Fruit fly (Drosophila melanogaster) whole organism, embryonic: ENCODE measurements around the gene cd.
A peak's percentile ranks its signal among the peaks of the same experiment; 100 is the strongest.

Experiments used
- CG10462 ChIP-seq: fragments of 200-800 bp; sonication (Bioruptor generic); optimal IDR thresholded peaks from 2 replicates; lab custom pipeline; 2016; ENCODE audit warnings: missing biosample characterization, missing genetic modification characterization
- CG10565 ChIP-seq: fragments of 200-800 bp; sonication (Bioruptor generic); optimal IDR thresholded peaks from 3 replicates; lab custom pipeline; 2016; ENCODE audit warnings: missing biosample characterization, mild to moderate bottlenecking, missing genetic modification characterization
- CG11560 ChIP-seq: fragments of 200-800 bp; sonication (Bioruptor generic); IDR thresholded peaks from 3 replicates; pipeline ENCODE4 v1.3.6; 2022; ENCODE audit warnings: missing biosample characterization, missing genetic modification characterization
- CG11696 ChIP-seq: fragments of 200-800 bp; sonication (Bioruptor generic); IDR thresholded peaks from 2 replicates; pipeline ENCODE4 v1.3.6; 2022; ENCODE audit warnings: missing biosample characterization, missing genetic modification characterization
- CG12942 ChIP-seq: fragments of 200-800 bp; sonication (Bioruptor generic); optimal IDR thresholded peaks from 3 replicates; lab custom pipeline; 2016; ENCODE audit warnings: missing biosample characterization, missing genetic modification characterization
- CG14441 ChIP-seq: fragments of 200-800 bp; sonication (Bioruptor generic); IDR thresholded peaks from 2 replicates; pipeline ENCODE4 v1.3.6; 2022; ENCODE audit warnings: missing biosample characterization, missing genetic modification characterization
- CG15073 ChIP-seq: fragments of 200-800 bp; sonication (Bioruptor generic); optimal IDR thresholded peaks from 2 replicates; lab custom pipeline; 2016; ENCODE audit warnings: missing biosample characterization, missing genetic modification characterization
- CG15696 ChIP-seq: fragments of 200-800 bp; sonication (Bioruptor generic); optimal IDR thresholded peaks from 2 replicates; lab custom pipeline; 2019; ENCODE audit warnings: missing biosample characterization, mild to moderate bottlenecking, missing genetic modification characterization, moderate library complexity
- CG16779 ChIP-seq: fragments of 200-800 bp; sonication (Bioruptor generic); IDR thresholded peaks from 2 replicates; pipeline ENCODE4 v1.3.6; 2022; ENCODE audit warnings: missing biosample characterization, missing genetic modification characterization
- CG17612 ChIP-seq: fragments of 200-800 bp; sonication (Bioruptor generic); IDR thresholded peaks from 2 replicates; pipeline ENCODE4 v1.3.6; 2022; ENCODE audit warnings: missing biosample characterization, missing genetic modification characterization
- CG32767 ChIP-seq: fragments of 200-800 bp; sonication (Bioruptor generic); IDR thresholded peaks from 2 replicates; pipeline ENCODE4 v1.3.6; 2022; ENCODE audit warnings: missing biosample characterization, missing genetic modification characterization
- CG33213 ChIP-seq: fragments of 200-800 bp; sonication (Bioruptor generic); optimal IDR thresholded peaks from 3 replicates; lab custom pipeline; 2016; ENCODE audit warnings: missing biosample characterization, missing genetic modification characterization
- CG43689 ChIP-seq: fragments of 200-800 bp; sonication (Bioruptor generic); IDR thresholded peaks from 2 replicates; pipeline ENCODE4 v1.3.6; 2022; ENCODE audit warnings: missing biosample characterization, missing genetic modification characterization
- CG6272 ChIP-seq: fragments of 200-800 bp; sonication (Bioruptor generic); IDR thresholded peaks from 2 replicates; pipeline ENCODE4 v1.3.6; 2022; ENCODE audit warnings: missing biosample characterization, missing genetic modification characterization
- CG6854 ChIP-seq: fragments of 200-800 bp; sonication (Bioruptor generic); optimal IDR thresholded peaks from 3 replicates; lab custom pipeline; 2017; ENCODE audit warnings: missing biosample characterization, mild to moderate bottlenecking, missing genetic modification characterization
- CkIIα-i1 ChIP-seq: fragments of 200-800 bp; sonication (Bioruptor generic); IDR thresholded peaks from 2 replicates; pipeline ENCODE4 v1.3.6; 2022; ENCODE audit warnings: missing biosample characterization, missing genetic modification characterization
- E2f1 ChIP-seq: fragments of 200-800 bp; sonication (Bioruptor generic); IDR thresholded peaks from 2 replicates; pipeline ENCODE4 v1.3.6; 2022; ENCODE audit warnings: missing biosample characterization, missing genetic modification characterization
- Ets65A ChIP-seq: fragments of 200-800 bp; sonication (Bioruptor generic); peaks from one replicate; lab custom pipeline; 2016; ENCODE audit warnings: missing biosample characterization, missing genetic modification characterization
- HHEX ChIP-seq: fragments of 200-800 bp; sonication (Bioruptor generic); optimal IDR thresholded peaks from 3 replicates; lab custom pipeline; 2017; ENCODE audit warnings: missing biosample characterization, mild to moderate bottlenecking, missing genetic modification characterization, missing genetic modification reagents
- Hey ChIP-seq: fragments of 200-800 bp; sonication (Bioruptor generic); optimal IDR thresholded peaks from 3 replicates; lab custom pipeline; 2018; ENCODE audit warnings: missing biosample characterization, mild to moderate bottlenecking, missing genetic modification characterization
- Hmr ChIP-seq: fragments of 200-800 bp; sonication (Bioruptor generic); optimal IDR thresholded peaks from 3 replicates; lab custom pipeline; 2017; ENCODE audit warnings: mild to moderate bottlenecking, missing biosample characterization, missing genetic modification reagents, missing genetic modification characterization
- Hr51 ChIP-seq, 2 experiments: fragments of 200-800 bp; sonication (Bioruptor generic); optimal IDR thresholded peaks; 2 replicates in 1 of 2; 3 replicates in 1 of 2; lab custom pipeline; 2016 to 2018; ENCODE audit warnings: missing biosample characterization in 2 of 2, missing genetic modification characterization in 2 of 2, mild to moderate bottlenecking in 1 of 2, moderate library complexity in 1 of 2
- Kr ChIP-seq: fragments of 200-800 bp; sonication (Bioruptor generic); optimal IDR thresholded peaks from 2 replicates; lab custom pipeline; 2017; ENCODE audit warnings: missing biosample characterization, mild to moderate bottlenecking, missing genetic modification characterization
- Med ChIP-seq: fragments of 200-800 bp; sonication (Bioruptor generic); peaks from one replicate; lab custom pipeline; 2016; ENCODE audit warnings: missing biosample characterization, missing genetic modification characterization, mild to moderate bottlenecking, inconsistent platforms, moderate library complexity
- NfI ChIP-seq: fragments of 200-800 bp; sonication (Bioruptor generic); optimal IDR thresholded peaks from 3 replicates; lab custom pipeline; 2018; ENCODE audit warnings: missing biosample characterization, mild to moderate bottlenecking, missing genetic modification characterization, moderate library complexity
- Scr ChIP-seq: fragments of 200-800 bp; sonication (Bioruptor generic); IDR thresholded peaks from 2 replicates; pipeline ENCODE4 v1.3.6; 2022; ENCODE audit warnings: missing biosample characterization, missing genetic modification characterization; ENCODE audit not compliant: partially characterized antibody
- Sry-β ChIP-seq: fragments of 200-800 bp; sonication (Bioruptor generic); optimal IDR thresholded peaks from 2 replicates; lab custom pipeline; 2018; ENCODE audit warnings: missing biosample characterization, mild to moderate bottlenecking, missing genetic modification characterization, moderate library complexity
- abd-A ChIP-seq: fragments of 200-800 bp; sonication (Bioruptor generic); optimal IDR thresholded peaks from 3 replicates; lab custom pipeline; 2019; ENCODE audit warnings: missing biosample characterization, mild to moderate bottlenecking, missing genetic modification characterization, moderate library complexity
- br ChIP-seq: fragments of >200 bp; optimal IDR thresholded peaks from 2 replicates; lab custom pipeline; 2017
- dysf ChIP-seq: fragments of 200-800 bp; sonication (Bioruptor generic); IDR thresholded peaks from 3 replicates; pipeline ENCODE4 v1.3.6; 2022; ENCODE audit warnings: missing biosample characterization, missing genetic modification characterization
- eve ChIP-seq, 2 experiments: fragments of >200 bp; optimal IDR thresholded peaks; 2 replicates each; lab custom pipeline; 2017; ENCODE audit warnings: missing biosample characterization in 2 of 2, missing genetic modification characterization in 2 of 2
- grn ChIP-seq: fragments of 200-800 bp; sonication (Bioruptor generic); optimal IDR thresholded peaks from 3 replicates; lab custom pipeline; 2017; ENCODE audit warnings: missing biosample characterization, missing genetic modification characterization
- gsb-n ChIP-seq: fragments of 200-800 bp; sonication (Bioruptor generic); optimal IDR thresholded peaks from 3 replicates; lab custom pipeline; 2018; ENCODE audit warnings: missing biosample characterization, mild to moderate bottlenecking, missing genetic modification characterization
- kni ChIP-seq: fragments of 200-800 bp; sonication (Bioruptor generic); optimal IDR thresholded peaks from 3 replicates; lab custom pipeline; 2017; ENCODE audit warnings: mild to moderate bottlenecking, missing biosample characterization, missing genetic modification reagents, missing genetic modification characterization
- nau ChIP-seq: fragments of 200-800 bp; sonication (Bioruptor generic); optimal IDR thresholded peaks from 3 replicates; lab custom pipeline; 2017; ENCODE audit warnings: missing biosample characterization, mild to moderate bottlenecking, missing genetic modification characterization, missing genetic modification reagents
- nerfin-1 ChIP-seq: fragments of 200-800 bp; sonication (Bioruptor generic); optimal IDR thresholded peaks from 3 replicates; lab custom pipeline; 2019; ENCODE audit warnings: missing biosample characterization, mild to moderate bottlenecking, missing genetic modification characterization, moderate library complexity
- nmo ChIP-seq: fragments of 200-800 bp; sonication (Bioruptor generic); optimal IDR thresholded peaks from 2 replicates; lab custom pipeline; 2018; ENCODE audit warnings: missing biosample characterization, mild to moderate bottlenecking, missing genetic modification characterization, moderate library complexity
- nom ChIP-seq: fragments of 200-800 bp; sonication (Bioruptor generic); optimal IDR thresholded peaks from 2 replicates; lab custom pipeline; 2017; ENCODE audit warnings: missing biosample characterization, missing genetic modification characterization, mild to moderate bottlenecking, moderate library complexity, missing genetic modification reagents
- oc ChIP-seq: fragments of 200-800 bp; sonication (Bioruptor generic); optimal IDR thresholded peaks from 2 replicates; lab custom pipeline; 2018; ENCODE audit warnings: missing biosample characterization, mild to moderate bottlenecking, missing genetic modification characterization, moderate library complexity
- pita ChIP-seq: fragments of 200-800 bp; sonication (Bioruptor generic); optimal IDR thresholded peaks from 2 replicates; lab custom pipeline; 2017; ENCODE audit warnings: missing biosample characterization, mild to moderate bottlenecking, missing genetic modification characterization
- pros ChIP-seq: fragments of 200-800 bp; sonication (Bioruptor generic); optimal IDR thresholded peaks from 3 replicates; lab custom pipeline; 2019; ENCODE audit warnings: missing biosample characterization, mild to moderate bottlenecking, missing genetic modification characterization, moderate library complexity
- sd ChIP-seq: fragments of 200-800 bp; sonication (Bioruptor generic); optimal IDR thresholded peaks from 3 replicates; lab custom pipeline; 2018; ENCODE audit warnings: missing biosample characterization, mild to moderate bottlenecking, missing genetic modification characterization, moderate library complexity
- sens ChIP-seq: fragments of 200-800 bp; sonication (Bioruptor generic); peaks from one replicate; lab custom pipeline; 2016; ENCODE audit warnings: missing biosample characterization, missing genetic modification characterization
- seq ChIP-seq: fragments of 200-800 bp; sonication (Bioruptor generic); IDR thresholded peaks from 2 replicates; pipeline ENCODE4 v1.3.6; 2022; ENCODE audit warnings: missing biosample characterization, missing genetic modification characterization
- shn ChIP-seq: fragments of 200-800 bp; sonication (Bioruptor generic); optimal IDR thresholded peaks from 3 replicates; lab custom pipeline; 2016; ENCODE audit warnings: missing biosample characterization, missing genetic modification characterization
- tap ChIP-seq: fragments of 200-800 bp; optimal IDR thresholded peaks from 3 replicates; lab custom pipeline; 2019; ENCODE audit warnings: missing biosample characterization, mild to moderate bottlenecking, missing genetic modification characterization, moderate library complexity
- twi ChIP-seq: fragments of 200-800 bp; optimal IDR thresholded peaks from 2 replicates; lab custom pipeline; 2019; ENCODE audit warnings: missing biosample characterization, mild to moderate bottlenecking, missing genetic modification characterization, moderate library complexity

Gene cd

DNA sequence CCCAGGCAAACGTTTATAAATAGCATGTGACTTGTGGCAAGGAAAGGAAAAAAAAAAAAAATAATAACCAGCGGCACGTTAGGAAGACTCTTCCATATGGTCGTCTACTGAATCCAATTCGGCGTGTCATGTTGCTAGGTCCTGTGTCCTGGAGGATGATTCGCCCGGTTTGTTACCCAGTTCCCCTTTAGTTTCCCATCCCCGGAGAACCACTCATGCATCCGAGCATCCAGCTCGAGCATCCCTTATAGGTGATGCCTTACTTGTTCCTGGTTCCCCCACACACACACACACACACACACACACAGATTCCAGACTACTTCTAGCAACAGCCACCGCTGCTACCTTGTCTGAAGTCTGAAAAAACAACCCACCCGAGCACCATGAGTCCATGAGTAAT lies 23.1 kb downstream of the cd start:
- TF ChIP-seq seq (GFP tag; lab: Robert Waterston, UW), result 0 out of 2 replicates have a peak, but pooled peaks have one; percentile 7
- TF ChIP-seq nerfin-1, result peak; percentile 31
- peak; percentile 9 for TF ChIP-seq twi (tag; lab: Kevin White, UChicago)
- TF ChIP-seq CkIIα-i1 (GFP tag; lab: Robert Waterston, UW), result no peak
- peak; percentile 23 for TF ChIP-seq kni
- TF ChIP-seq pros, result peak; percentile 94

DNA sequence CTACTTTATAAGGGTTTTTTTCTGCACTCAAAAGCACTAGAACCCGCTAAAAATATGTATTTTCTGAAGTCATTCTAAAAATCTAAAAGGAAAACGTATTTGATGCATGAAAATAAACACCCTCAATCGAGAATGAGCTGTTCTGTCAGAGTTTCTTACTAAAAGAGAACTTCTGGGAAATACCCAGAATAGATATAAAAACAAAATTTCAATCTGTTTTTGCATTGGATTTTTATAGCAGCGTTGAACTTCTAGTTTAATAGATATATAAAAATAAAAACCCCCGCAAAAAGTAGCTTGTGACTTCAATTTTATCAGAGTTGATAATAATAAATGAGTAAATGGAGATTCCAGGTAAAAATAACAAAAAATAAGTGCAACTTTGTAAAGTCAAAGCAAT lies 23.6 kb downstream of the cd start:
- TF ChIP-seq sens (peak; percentile 57), HHEX (GFP tag; lab: Kevin White, UChicago) (no peak)

DNA sequence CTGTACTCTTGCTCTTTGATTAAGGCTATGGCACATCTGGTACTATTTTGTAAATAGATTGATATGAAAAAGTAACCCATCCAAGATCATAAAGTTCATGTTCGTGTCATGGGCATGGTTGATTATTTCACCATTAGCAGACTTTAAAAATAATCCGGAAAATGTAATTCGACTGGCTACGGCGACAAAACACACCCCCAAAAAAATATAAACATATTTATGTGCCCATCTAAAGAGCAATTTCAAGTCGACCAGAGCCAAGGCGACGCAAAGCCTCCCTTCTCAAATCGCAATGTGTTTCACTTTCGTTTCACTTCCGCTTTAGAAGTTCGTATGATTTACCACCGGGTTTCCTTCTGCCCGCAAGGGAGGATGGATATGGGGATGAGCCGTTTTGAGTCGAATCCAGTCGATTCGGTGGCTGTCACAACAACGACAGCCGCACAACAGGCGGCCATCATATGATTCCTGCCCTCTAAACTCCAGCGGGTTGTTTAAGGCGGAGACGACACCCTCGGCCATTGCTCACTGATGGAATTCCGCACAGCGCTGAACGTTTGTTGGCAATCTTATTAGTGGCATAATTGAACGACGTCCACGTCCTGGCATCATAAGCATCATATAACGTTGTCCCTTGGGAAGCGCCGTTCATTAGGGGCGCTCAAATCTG lies 24.3 kb downstream of the cd start:
- TF ChIP-seq Hr51 (GFP tag; optimal IDR thresholded peaks at IDR 0.05; lab: Kevin White, UChicago) (no peak), dysf (GFP tag; lab: Robert Waterston, UW) (no peak), gsb-n (tag; lab: Kevin White, UChicago) (peak; percentile 79), nom (GFP tag; lab: Kevin White, UChicago) (no peak), pros (peak; percentile 99), NfI (no peak), Hmr (GFP tag; lab: Kevin White, UChicago) (no peak), CG10565 (no peak), Ets65A (GFP tag; lab: Kevin White, UChicago) (peak; percentile 35), Scr (GFP tag; lab: Robert Waterston, UW) (no peak), nerfin-1 (peak; percentile 98), CG17612 (no peak), CG16779 (no peak), br (lab: Kevin White, UChicago) (no peak), nmo (GFP tag; lab: Kevin White, UChicago) (no peak), CG11560 (tag; lab: Robert Waterston, UW) (no peak), tap (peak; percentile 13), CG15073 (GFP tag; lab: Kevin White, UChicago) (no peak), Kr (no peak), CG33213 (GFP tag; lab: Kevin White, UChicago) (no peak), oc (peak; percentile 42), CG6854 (GFP tag; lab: Kevin White, UChicago) (no peak), CG43689 (GFP tag; lab: Robert Waterston, UW) (no peak), sd (tag; lab: Kevin White, UChicago) (peak; percentile 73), pita (no peak), kni (peak; percentile 18), E2f1 (GFP tag; lab: Robert Waterston, UW) (no peak), abd-A (peak; percentile 59), CG10462 (no peak), shn (no peak), eve (GFP tag; optimal IDR thresholded peaks at IDR 0.05; lab: Kevin White, UChicago) (no peak), Sry-β (GFP tag; lab: Kevin White, UChicago) (no peak), CG12942 (GFP tag; lab: Kevin White, UChicago) (no peak), CG11696 (GFP tag; lab: Robert Waterston, UW) (no peak), grn (no peak), Med (GFP tag; lab: Kevin White, UChicago) (peak; percentile 49), Hey (tag; lab: Kevin White, UChicago) (peak; percentile 77), CG14441 (GFP tag; lab: Robert Waterston, UW) (no peak), CG6272 (no peak), CG15696 (no peak), nau (GFP tag; lab: Kevin White, UChicago) (no peak), CG32767 (no peak)
